Worm (Caenorhabditis elegans) whole organism, late embryonic: ENCODE results near the gene mrps-22.
A peak's percentile ranks its signal among the peaks of the same experiment; 100 is the strongest.

ENCODE experiments used
- F13H6.1 ChIP-seq: sonication (generic microtip); optimal IDR thresholded peaks from 2 replicates; lab custom pipeline; 2016; ENCODE audit warnings: missing genetic modification characterization, missing compliant biosample characterization
- K02D7.2 ChIP-seq: sonication (generic microtip); optimal IDR thresholded peaks from 2 replicates; lab custom pipeline; 2017; ENCODE audit warnings: mild to moderate bottlenecking, missing genetic modification characterization, missing compliant biosample characterization
- Y22D7AL.16 ChIP-seq: sonication (generic microtip); optimal IDR thresholded peaks from 2 replicates; lab custom pipeline; 2016; ENCODE audit warnings: missing genetic modification characterization, missing compliant biosample characterization
- ama-1 ChIP-seq: fragments of 150-350 bp; optimal IDR thresholded peaks from 2 replicates; lab custom pipeline; 2014
- ceh-2 ChIP-seq: sonication (generic microtip); optimal IDR thresholded peaks from 2 replicates; lab custom pipeline; 2016; ENCODE audit warnings: missing genotype, missing genetic modification characterization, missing compliant biosample characterization
- ceh-30 ChIP-seq: fragments of 150-350 bp; optimal IDR thresholded peaks from 2 replicates; lab custom pipeline; 2014; ENCODE audit warnings: missing biosample characterization, missing genetic modification characterization
- ceh-31 ChIP-seq: sonication (generic microtip); optimal IDR thresholded peaks from 2 replicates; lab custom pipeline; 2016; ENCODE audit warnings: missing genetic modification characterization, missing compliant biosample characterization
- ceh-45 ChIP-seq: fragments of 200-800 bp; sonication (Bioruptor generic); IDR thresholded peaks from 2 replicates; pipeline ENCODE4 v1.3.6; 2022; ENCODE audit warnings: missing genetic modification reagents, missing genetic modification characterization, missing compliant biosample characterization
- ceh-48 ChIP-seq: sonication (generic microtip); optimal IDR thresholded peaks from 2 replicates; lab custom pipeline; 2016; ENCODE audit warnings: missing genetic modification characterization, inconsistent platforms, missing compliant biosample characterization
- ceh-9 ChIP-seq: sonication (generic microtip); optimal IDR thresholded peaks from 2 replicates; lab custom pipeline; 2016; ENCODE audit warnings: mild to moderate bottlenecking, missing genetic modification characterization, inconsistent platforms, missing compliant biosample characterization
- che-1 ChIP-seq: sonication (generic microtip); optimal IDR thresholded peaks from 2 replicates; lab custom pipeline; 2016; ENCODE audit warnings: mild to moderate bottlenecking, missing genetic modification characterization, missing compliant biosample characterization
- dmd-4 ChIP-seq: sonication (generic microtip); optimal IDR thresholded peaks from 2 replicates; lab custom pipeline; 2016; ENCODE audit warnings: borderline replicate concordance, missing genetic modification characterization, missing compliant biosample characterization
- dve-1 ChIP-seq: sonication (generic microtip); optimal IDR thresholded peaks from 2 replicates; lab custom pipeline; 2017; ENCODE audit warnings: antibody characterized with exemption, mild to moderate bottlenecking, missing genetic modification characterization, missing compliant biosample characterization
- elt-2 ChIP-seq: sonication (generic microtip); optimal IDR thresholded peaks from 2 replicates; lab custom pipeline; 2016; ENCODE audit warnings: missing genetic modification reagents, missing genetic modification characterization, missing compliant biosample characterization
- eyg-1 ChIP-seq: sonication (generic microtip); optimal IDR thresholded peaks from 2 replicates; lab custom pipeline; 2016; ENCODE audit warnings: missing genotype, missing genetic modification characterization, missing compliant biosample characterization
- fkh-10 ChIP-seq: fragments of 150-350 bp; optimal IDR thresholded peaks from 2 replicates; lab custom pipeline; 2014; ENCODE audit warnings: missing biosample characterization, missing genetic modification reagents, missing genetic modification characterization
- fkh-6 ChIP-seq: sonication (generic microtip); optimal IDR thresholded peaks from 2 replicates; lab custom pipeline; 2016; ENCODE audit warnings: missing genetic modification characterization, missing compliant biosample characterization
- gmeb-2 ChIP-seq: sonication (generic microtip); optimal IDR thresholded peaks from 2 replicates; lab custom pipeline; 2016; ENCODE audit warnings: missing genetic modification characterization, inconsistent platforms, missing compliant biosample characterization
- hlh-8 ChIP-seq: sonication (generic microtip); optimal IDR thresholded peaks from 2 replicates; lab custom pipeline; 2016; ENCODE audit warnings: missing genotype, missing genetic modification characterization, missing compliant biosample characterization
- lin-11 ChIP-seq: fragments of 200-800 bp; sonication (Bioruptor generic); optimal IDR thresholded peaks from 2 replicates; lab custom pipeline; 2018; ENCODE audit warnings: mild to moderate bottlenecking, missing genetic modification characterization, missing compliant biosample characterization
- madf-2 ChIP-seq: sonication (generic microtip); optimal IDR thresholded peaks from 2 replicates; lab custom pipeline; 2017; ENCODE audit warnings: missing genetic modification characterization, missing compliant biosample characterization
- nfya-1 ChIP-seq: sonication (generic microtip); optimal IDR thresholded peaks from 2 replicates; lab custom pipeline; 2017; ENCODE audit warnings: missing genetic modification characterization, mild to moderate bottlenecking, missing compliant biosample characterization, antibody characterized with exemption, moderate library complexity
- nhr-11 ChIP-seq: fragments of 150-350 bp; optimal IDR thresholded peaks from 2 replicates; lab custom pipeline; 2014; ENCODE audit warnings: missing biosample characterization, missing genetic modification characterization
- nhr-232 ChIP-seq: sonication (generic microtip); optimal IDR thresholded peaks from 2 replicates; lab custom pipeline; 2016; ENCODE audit warnings: missing genetic modification characterization, missing compliant biosample characterization
- npax-4 ChIP-seq: sonication (generic microtip); optimal IDR thresholded peaks from 2 replicates; lab custom pipeline; 2016; ENCODE audit warnings: missing genetic modification characterization, missing compliant biosample characterization
- odd-2 ChIP-seq: sonication (generic microtip); optimal IDR thresholded peaks from 2 replicates; lab custom pipeline; 2017; ENCODE audit warnings: antibody characterized with exemption, mild to moderate bottlenecking, missing genetic modification characterization, missing compliant biosample characterization
- pax-1 ChIP-seq: fragments of 150-350 bp; optimal IDR thresholded peaks from 2 replicates; lab custom pipeline; 2014; ENCODE audit warnings: missing biosample characterization, missing genetic modification characterization
- pqm-1 ChIP-seq: sonication (generic microtip); optimal IDR thresholded peaks from 2 replicates; lab custom pipeline; 2016; ENCODE audit warnings: missing genetic modification characterization, missing compliant biosample characterization
- rnt-1 ChIP-seq: sonication (generic microtip); optimal IDR thresholded peaks from 2 replicates; lab custom pipeline; 2016; ENCODE audit warnings: missing genetic modification characterization, missing compliant biosample characterization
- sox-2 ChIP-seq: fragments of 200-800 bp; sonication (Bioruptor generic); IDR thresholded peaks from 2 replicates; pipeline ENCODE4 v1.3.6; 2022; ENCODE audit warnings: missing genetic modification reagents, missing genetic modification characterization, missing compliant biosample characterization
- sox-4 ChIP-seq: sonication (generic microtip); optimal IDR thresholded peaks from 2 replicates; lab custom pipeline; 2017; ENCODE audit warnings: mild to moderate bottlenecking, missing genetic modification characterization, inconsistent platforms, missing compliant biosample characterization
- syd-9 ChIP-seq: sonication (generic microtip); optimal IDR thresholded peaks from 2 replicates; lab custom pipeline; 2016; ENCODE audit warnings: mild to moderate bottlenecking, missing genetic modification characterization, moderate library complexity, missing compliant biosample characterization
- tbx-2 ChIP-seq: sonication (generic microtip); optimal IDR thresholded peaks from 2 replicates; lab custom pipeline; 2016; ENCODE audit warnings: missing genetic modification characterization, missing compliant biosample characterization
- tbx-7 ChIP-seq: sonication (generic microtip); optimal IDR thresholded peaks from 2 replicates; lab custom pipeline; 2016; ENCODE audit warnings: missing genotype, missing genetic modification characterization, missing compliant biosample characterization
- unc-3 ChIP-seq, 2 experiments: fragments of 200-800 bp in 1 of 2; sonication (Bioruptor generic) in 1 of 2; sonication (generic microtip) in 1 of 2; conservative IDR thresholded peaks in 1 of 2; optimal IDR thresholded peaks in 1 of 2; 2 replicates each; pipeline versions ENCODE4 v1.3.6 to Lab custom; 2016 to 2022; ENCODE audit warnings: missing compliant biosample characterization in 2 of 2, missing genetic modification characterization in 2 of 2, missing genetic modification reagents in 1 of 2
- unc-55 ChIP-seq: sonication (generic microtip); optimal IDR thresholded peaks from 2 replicates; lab custom pipeline; 2017; ENCODE audit warnings: missing biosample characterization, missing genetic modification reagents, missing genetic modification characterization
- zip-5 ChIP-seq: sonication (generic microtip); optimal IDR thresholded peaks from 2 replicates; lab custom pipeline; 2016; ENCODE audit warnings: missing genetic modification characterization, missing compliant biosample characterization

The mrps-22 gene

DNA sequence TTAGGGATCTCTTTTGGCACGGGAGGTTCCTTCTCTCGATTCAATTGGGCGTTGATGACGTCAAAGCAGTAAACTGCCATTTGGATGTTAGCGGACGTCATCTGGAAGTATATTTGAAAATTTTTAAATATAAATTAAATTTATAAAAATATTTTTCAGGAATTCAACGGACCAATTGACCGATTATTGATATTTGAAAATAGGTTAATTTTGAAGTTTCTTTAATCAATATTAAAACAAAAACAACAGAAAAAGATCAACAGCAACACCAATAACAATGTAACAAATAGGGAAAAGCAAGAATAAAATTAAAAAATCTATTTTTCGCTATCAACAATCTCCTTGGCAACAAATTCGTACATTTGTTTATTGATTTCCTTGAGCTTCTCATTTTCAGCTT lies 43.2 kb upstream of the mrps-22 start, which contains the start of gene R166.3:
R166.3 (minus strand) TSS at position 101 of the 400 bp plus-strand sequence.
- TF ChIP-seq npax-4 (no peak), eyg-1 (tag; lab: Kevin White, UChicago) (no peak), ceh-30 (tag; lab: Kevin White, UChicago) (no peak), unc-3 (GFP tag; conservative IDR thresholded peaks at IDR 0.05; lab: Robert Waterston, UW) (no peak), unc-3 (tag; optimal IDR thresholded peaks at IDR 0.05; lab: Kevin White, UChicago) (no peak), nhr-232 (tag; lab: Kevin White, UChicago) (no peak), fkh-6 (no peak), K02D7.2 (tag; lab: Kevin White, UChicago) (no peak)

DNA sequence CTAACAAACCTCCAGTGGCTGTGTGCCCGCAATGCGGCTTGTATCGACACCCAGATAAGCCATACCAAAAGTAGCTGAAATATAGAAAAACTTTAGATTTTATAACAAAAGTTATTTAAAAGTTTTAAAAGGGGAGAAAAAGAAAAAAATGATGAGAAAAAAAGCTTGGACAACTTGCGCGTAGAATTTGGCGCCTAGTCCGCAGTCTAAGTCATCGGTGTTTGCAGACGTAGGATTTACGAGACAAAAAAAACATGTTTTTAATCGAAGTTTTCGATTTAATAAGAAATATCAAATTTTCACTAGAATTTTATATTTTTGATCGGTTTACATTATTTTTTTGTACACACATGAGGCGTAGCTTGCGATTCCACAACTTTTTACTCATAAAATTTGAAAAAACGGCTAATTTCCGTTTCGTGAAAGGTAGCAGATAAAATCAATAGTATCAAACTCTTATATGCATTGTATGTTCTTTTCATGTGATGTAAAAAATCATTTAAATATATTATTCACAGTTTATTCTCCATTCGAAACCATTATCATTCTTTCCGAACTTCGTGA lies 40.4 kb upstream of the mrps-22 start, which contains the start of gene pro-1:
pro-1 (minus strand) TSS at position 74 of the 564 bp plus-strand sequence.
- TF ChIP-seq nfya-1 (tag; lab: Kevin White, UChicago) (peak; percentile 43), ceh-48 (tag; lab: Kevin White, UChicago) (no peak), che-1 (tag; lab: Kevin White, UChicago) (peak; percentile 10), gmeb-2 (tag; lab: Kevin White, UChicago) (peak; percentile 45), dmd-4 (tag; lab: Kevin White, UChicago) (no peak), rnt-1 (tag; lab: Kevin White, UChicago) (no peak), ceh-45 (GFP tag; lab: Robert Waterston, UW) (0 out of 2 replicates have a peak, but pooled peaks have one; percentile 11), tbx-2 (peak; percentile 17), ama-1 (lab: Kevin White, UChicago) (peak; percentile 82), pax-1 (tag; lab: Kevin White, UChicago) (peak; percentile 62), odd-2 (no peak), ceh-31 (tag; lab: Kevin White, UChicago) (peak; percentile 14), dve-1 (tag; lab: Kevin White, UChicago) (peak; percentile 19), elt-2 (tag; lab: Kevin White, UChicago) (peak; percentile 43), ceh-30 (tag; lab: Kevin White, UChicago) (no peak), Y22D7AL.16 (tag; lab: Kevin White, UChicago) (peak; percentile 25), ceh-2 (tag; lab: Kevin White, UChicago) (no peak), pqm-1 (tag; lab: Kevin White, UChicago) (no peak), F13H6.1 (tag; lab: Kevin White, UChicago) (peak; percentile 29), zip-5 (no peak)

DNA sequence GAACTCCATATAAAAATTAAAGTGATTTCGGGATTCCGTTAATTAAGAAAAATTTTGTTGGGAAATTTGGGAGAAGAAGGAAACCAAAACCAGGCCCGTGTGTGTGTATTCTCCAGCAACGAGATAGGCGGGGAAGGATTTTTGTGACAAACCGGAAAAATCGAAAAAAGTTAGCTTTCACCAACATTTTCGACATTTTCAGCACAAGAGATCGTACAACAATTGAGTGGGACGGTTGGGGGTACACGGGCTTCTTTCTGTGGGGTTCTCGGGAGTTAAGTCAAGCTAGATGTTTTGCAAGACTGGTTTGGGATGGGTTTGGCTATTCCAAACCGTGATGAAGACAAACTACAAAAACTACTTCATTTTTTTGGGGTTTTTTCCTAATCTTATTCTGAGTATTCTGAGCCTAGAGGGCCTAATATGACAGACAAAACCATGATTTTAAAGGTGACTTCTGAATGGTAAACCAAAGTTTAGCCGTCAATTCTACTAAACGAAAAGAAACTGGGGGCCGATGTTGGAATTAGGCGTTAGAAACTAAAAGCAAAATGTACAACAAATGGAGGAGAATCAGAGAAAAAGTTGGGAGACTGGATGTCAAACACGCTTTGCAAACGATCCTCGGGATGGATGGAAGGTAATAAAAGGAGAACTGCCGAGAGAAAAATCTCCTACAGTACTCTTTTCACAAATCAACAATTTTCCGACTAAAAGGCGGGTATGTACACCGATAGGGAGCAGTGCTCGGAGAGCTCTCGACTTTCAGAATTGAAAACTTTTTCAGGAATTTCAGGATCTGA lies 39.6 kb upstream of the mrps-22 start:
- TF ChIP-seq sox-4 = no peak
- no peak for TF ChIP-seq ceh-30 (tag; lab: Kevin White, UChicago)
- TF ChIP-seq nhr-232 (tag; lab: Kevin White, UChicago) = no peak
- no peak for TF ChIP-seq gmeb-2 (tag; lab: Kevin White, UChicago)
- TF ChIP-seq syd-9 (tag; lab: Kevin White, UChicago) = no peak
- TF ChIP-seq fkh-10 (GFP tag; lab: Kevin White, UChicago) = no peak
- TF ChIP-seq unc-55 (GFP tag; lab: Kevin White, UChicago) = no peak
- TF ChIP-seq madf-2 (tag; lab: Kevin White, UChicago) = no peak
- no peak for TF ChIP-seq ceh-9
- no peak for TF ChIP-seq hlh-8 (tag; lab: Kevin White, UChicago)

DNA sequence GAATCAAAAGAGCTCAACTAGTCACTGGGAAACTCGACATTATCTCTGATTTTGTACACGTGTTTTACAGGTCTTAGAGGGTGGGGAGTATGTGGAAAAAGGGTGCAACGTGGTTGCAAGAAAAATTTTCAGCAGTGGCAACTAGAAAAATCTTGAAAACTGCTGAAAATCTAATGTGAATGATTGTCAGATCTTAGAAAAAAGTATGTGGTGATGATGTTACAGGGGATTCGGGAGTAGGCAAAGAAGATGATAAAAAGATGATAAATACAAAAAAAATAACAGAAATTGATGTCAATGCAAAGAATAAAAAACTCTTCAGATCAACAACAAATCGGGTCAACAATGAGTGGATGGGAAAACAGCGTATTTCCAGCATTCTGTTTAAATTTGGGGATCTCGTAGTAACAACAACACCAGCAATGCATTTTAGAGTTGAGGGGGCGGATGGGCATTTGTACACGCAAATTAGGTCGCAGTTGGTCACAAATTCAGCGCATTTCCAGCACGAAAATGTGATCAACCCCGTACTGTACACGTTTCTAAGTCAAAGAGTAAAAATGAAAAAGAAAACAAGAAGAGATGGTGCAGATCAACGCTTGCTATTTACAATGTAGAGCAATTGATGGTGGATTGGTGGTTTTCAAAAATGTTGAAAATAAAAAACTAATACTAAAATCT lies 38.8 kb upstream of the mrps-22 start:
- TF ChIP-seq ceh-31 (tag; lab: Kevin White, UChicago) (no peak), tbx-7 (tag; lab: Kevin White, UChicago) (no peak), F13H6.1 (tag; lab: Kevin White, UChicago) (no peak), rnt-1 (tag; lab: Kevin White, UChicago) (no peak), elt-2 (tag; lab: Kevin White, UChicago) (no peak), lin-11 (tag; lab: Kevin White, UChicago) (no peak), nhr-11 (tag; lab: Kevin White, UChicago) (peak; percentile 1), sox-2 (no peak)
